Worm (Caenorhabditis elegans) whole organism, L3 larva: Measurements from ENCODE around the gene F29G9.1.

Experiments
- ZK546.5 ChIP-seq: sonication (generic microtip); optimal IDR thresholded peaks from 2 replicates; lab custom pipeline; 2017; ENCODE audit warnings: missing biosample characterization, missing genetic modification characterization
- nhr-11 ChIP-seq: fragments of 150-350 bp; optimal IDR thresholded peaks from 2 replicates; lab custom pipeline; 2014; ENCODE audit warnings: missing biosample characterization, missing genetic modification characterization
- nhr-12 ChIP-seq: fragments of 150-350 bp; optimal IDR thresholded peaks from 2 replicates; lab custom pipeline; 2014; ENCODE audit warnings: missing biosample characterization, missing genetic modification characterization
- nhr-77 ChIP-seq: fragments of 150-350 bp; optimal IDR thresholded peaks from 2 replicates; lab custom pipeline; 2014; ENCODE audit warnings: missing biosample characterization, missing genetic modification characterization
- skn-1 ChIP-seq: fragments of 150-350 bp; optimal IDR thresholded peaks from 2 replicates; lab custom pipeline; 2014; ENCODE audit warnings: missing biosample characterization, missing genetic modification characterization
- snpc-4 ChIP-seq: fragments of 150-350 bp; optimal IDR thresholded peaks from 2 replicates; lab custom pipeline; 2014; ENCODE audit warnings: missing biosample characterization, missing genetic modification characterization
- unc-39 ChIP-seq: sonication (generic microtip); optimal IDR thresholded peaks from 4 replicates; lab custom pipeline; 2017; ENCODE audit warnings: missing biosample characterization, missing genetic modification characterization
- ztf-4 ChIP-seq: fragments of 150-350 bp; optimal IDR thresholded peaks from 2 replicates; lab custom pipeline; 2014; ENCODE audit warnings: missing biosample characterization, missing genetic modification characterization

DNA sequence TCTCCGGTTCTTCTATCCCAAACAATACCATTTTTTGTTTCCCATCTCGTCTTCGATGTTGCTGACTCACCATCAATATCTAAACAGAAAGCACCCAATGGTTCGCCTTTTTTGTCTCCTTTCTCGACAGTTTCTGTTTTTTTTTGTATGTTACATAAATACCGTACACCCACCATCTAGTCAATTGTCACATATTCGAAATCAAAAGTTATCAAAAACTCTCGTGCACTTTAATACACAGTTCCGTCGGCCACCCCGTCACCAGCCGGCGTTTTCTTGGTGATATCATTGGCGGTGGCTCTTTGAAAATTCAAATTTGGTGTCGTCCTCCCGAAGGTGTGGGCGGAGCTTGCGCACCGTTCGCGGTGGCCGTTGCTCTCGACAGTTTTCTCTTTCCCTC, 31.0 kb upstream of the F29G9.1 start:
- TF ChIP-seq nhr-77 (tag; lab: Kevin White, UChicago) (no peak), nhr-12 (tag; lab: Kevin White, UChicago) (no peak), skn-1 (no peak), ZK546.5 (tag; lab: Kevin White, UChicago) (no peak), snpc-4 (no peak), nhr-11 (tag; lab: Kevin White, UChicago) (no peak), ztf-4 (tag; lab: Kevin White, UChicago) (no peak), unc-39 (tag; lab: Kevin White, UChicago) (no peak)
